Fruit fly (Drosophila melanogaster): ENCODE data around the gene hoe2.

DNA sequence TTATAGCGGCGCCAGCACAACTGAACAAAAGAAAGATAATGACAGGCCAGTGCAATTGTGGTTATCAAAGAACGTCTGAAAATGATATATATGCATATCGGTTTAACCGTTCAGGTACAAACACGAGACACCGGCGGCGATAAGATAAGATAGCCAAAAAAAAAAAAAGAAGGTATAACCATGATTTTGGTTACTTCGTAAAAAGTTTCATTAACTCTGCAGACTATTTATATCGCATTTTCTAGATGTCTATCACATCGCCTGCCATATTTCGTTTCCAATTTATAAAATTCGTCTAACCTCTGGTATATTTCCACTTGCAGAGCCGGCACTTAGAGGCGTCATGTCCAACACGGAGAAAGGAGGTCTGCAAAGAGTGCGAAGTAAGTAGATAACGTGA lies 42.6 kb downstream of the hoe2 start:
- TF ChIP-seq mam (GFP tag; optimal IDR thresholded peaks at IDR 0.05): no peak
- no peak for TF ChIP-seq Gug (GFP tag; IDR thresholded peaks at IDR 0.05)
- peak; percentile 33; the same call in 1 of the 2 replicates for TF ChIP-seq GATAe (GFP tag; conservative IDR thresholded peaks at IDR 0.05)

All from whole organism, embryonic.